Fruit fly (Drosophila melanogaster): ENCODE measurements around the gene CG12375.

Gene CG12375

DNA sequence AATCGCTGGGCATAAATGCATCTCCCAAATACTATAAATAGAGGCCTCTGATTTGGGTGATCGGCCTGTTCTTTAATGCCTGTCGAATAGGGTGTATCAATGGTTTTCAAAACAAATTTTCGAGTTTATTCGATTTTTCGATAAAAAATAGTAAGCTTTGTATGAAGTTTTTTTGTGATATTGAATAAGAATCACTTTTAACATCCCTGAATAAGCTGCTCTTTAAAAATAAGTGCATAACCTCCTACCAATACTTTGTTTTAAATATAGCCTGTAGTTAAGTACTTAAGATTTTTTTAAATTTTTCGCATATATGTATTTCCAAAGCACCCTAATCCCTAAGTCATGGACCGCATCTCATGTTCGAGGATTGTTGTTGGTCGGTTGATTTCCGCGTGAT, 46.0 kb downstream of the CG12375 start (continued):
- TF ChIP-seq CG2875 (GFP tag; optimal IDR thresholded peaks at IDR 0.05) = peak; percentile 41
- no peak for TF ChIP-seq sob (GFP tag; IDR thresholded peaks at IDR 0.05)
- peak; percentile 83 for TF ChIP-seq gcm (GFP tag; optimal IDR thresholded peaks at IDR 0.05)
- no peak for TF ChIP-seq CG11696 (GFP tag; IDR thresholded peaks at IDR 0.05)
- TF ChIP-seq CG11247 (GFP tag; IDR thresholded peaks at IDR 0.05) = no peak
- peak; percentile 30 for TF ChIP-seq CG17829 (tag; optimal IDR thresholded peaks at IDR 0.05)
- TF ChIP-seq sc (optimal IDR thresholded peaks at IDR 0.05) = no peak
- peak; percentile 32 for TF ChIP-seq sc (GFP tag; optimal IDR thresholded peaks at IDR 0.05)
- 0 out of 2 replicates have a peak, but pooled peaks have one; percentile 13 for TF ChIP-seq chm (GFP tag; IDR thresholded peaks at IDR 0.05)
- peak; percentile 49 for TF ChIP-seq grau (tag; optimal IDR thresholded peaks at IDR 0.05)
- no peak for TF ChIP-seq luna (GFP tag; optimal IDR thresholded peaks at IDR 0.05)
- peak; percentile 9 for TF ChIP-seq Ets65A (GFP tag)
- no peak for TF ChIP-seq wor (GFP tag; IDR thresholded peaks at IDR 0.05)
- TF ChIP-seq CG12659 (GFP tag; optimal IDR thresholded peaks at IDR 0.05) = peak; percentile 33
- peak; percentile 14 for TF ChIP-seq CG12299 (tag; optimal IDR thresholded peaks at IDR 0.05)
- TF ChIP-seq CG33557 (GFP tag; optimal IDR thresholded peaks at IDR 0.05) = peak; percentile 57
- peak; percentile 39 for TF ChIP-seq CG12219 (GFP tag; optimal IDR thresholded peaks at IDR 0.05)
- TF ChIP-seq CG2202 (tag; optimal IDR thresholded peaks at IDR 0.05) = peak; percentile 59
- TF ChIP-seq CG17385 (GFP tag; optimal IDR thresholded peaks at IDR 0.05) = peak; percentile 49
- TF ChIP-seq zfh1 (GFP tag; IDR thresholded peaks at IDR 0.05) = no peak; the same call in 2 of the 3 replicates
- TF ChIP-seq pum (GFP tag; optimal IDR thresholded peaks at IDR 0.05) = no peak
- peak; percentile 37 for TF ChIP-seq Ssrp (tag; optimal IDR thresholded peaks at IDR 0.05)
- TF ChIP-seq chif (GFP tag; optimal IDR thresholded peaks at IDR 0.05) = peak in 1 of 2 experiments; percentile 18
- peak; percentile 12 for TF ChIP-seq Lhr (GFP tag; optimal IDR thresholded peaks at IDR 0.05)
- no peak for TF ChIP-seq tna (GFP tag; IDR thresholded peaks at IDR 0.05; ENCODE audit: partially characterized antibody)
- TF ChIP-seq ems (GFP tag; optimal IDR thresholded peaks at IDR 0.05) = no peak
- peak; percentile 18 for TF ChIP-seq Xbp1 (GFP tag; optimal IDR thresholded peaks at IDR 0.05)
- no peak for TF ChIP-seq dati (GFP tag; IDR thresholded peaks at IDR 0.05)
- TF ChIP-seq Dek (tag; optimal IDR thresholded peaks at IDR 0.05) = peak; percentile 20
- no peak for TF ChIP-seq CG7357 (GFP tag; IDR thresholded peaks at IDR 0.05)
- no peak for TF ChIP-seq CG9932 (GFP tag; IDR thresholded peaks at IDR 0.05)
- no peak for TF ChIP-seq CG8281 (tag; optimal IDR thresholded peaks at IDR 0.05)
- TF ChIP-seq pan (optimal IDR thresholded peaks at IDR 0.05) = no peak
- TF ChIP-seq pan (GFP tag; optimal IDR thresholded peaks at IDR 0.05 in 1 of 2, IDR thresholded peaks at IDR 0.05 in 1 of 2) = no peak
- TF ChIP-seq CG18262 (tag; optimal IDR thresholded peaks at IDR 0.05) = peak; percentile 59
- no peak for TF ChIP-seq inv (GFP tag; IDR thresholded peaks at IDR 0.05; ENCODE audit: partially characterized antibody)
- TF ChIP-seq Tbp (GFP tag; optimal IDR thresholded peaks at IDR 0.05) = no peak
- no peak for TF ChIP-seq cas (GFP tag; IDR thresholded peaks at IDR 0.05)
- no peak for TF ChIP-seq D (optimal IDR thresholded peaks at IDR 0.05)
- TF ChIP-seq D (GFP tag; optimal IDR thresholded peaks at IDR 0.05) = peak; percentile 8
- TF ChIP-seq az2 (GFP tag; optimal IDR thresholded peaks at IDR 0.05) = peak; percentile 5
- TF ChIP-seq MBD-R2 (GFP tag; IDR thresholded peaks at IDR 0.05) = no peak
- TF ChIP-seq ewg (GFP tag; optimal IDR thresholded peaks at IDR 0.05) = peak; percentile 25
- TF ChIP-seq lov (optimal IDR thresholded peaks at IDR 0.05) = no peak
- no peak for TF ChIP-seq lov (GFP tag; IDR thresholded peaks at IDR 0.05)
- TF ChIP-seq sens (GFP tag) = peak; percentile 81
- TF ChIP-seq CG10274 (GFP tag; optimal IDR thresholded peaks at IDR 0.05) = no peak
- TF ChIP-seq CG8388 (GFP tag; optimal IDR thresholded peaks at IDR 0.05) = peak; percentile 65
- TF ChIP-seq CG17612 (GFP tag; IDR thresholded peaks at IDR 0.05) = no peak
- TF ChIP-seq CG17359 (tag; optimal IDR thresholded peaks at IDR 0.05) = peak; percentile 16
- peak; percentile 60 for TF ChIP-seq unpg (GFP tag; optimal IDR thresholded peaks at IDR 0.05)
- peak; percentile 32 for TF ChIP-seq Oli (tag; optimal IDR thresholded peaks at IDR 0.05)
- no peak for TF ChIP-seq vfl (GFP tag; optimal IDR thresholded peaks at IDR 0.05)
